Fruit fly (Drosophila melanogaster) whole organism, embryonic: ENCODE results near the gene CG32206.
A peak's percentile ranks its signal among the peaks of the same experiment; 100 is the strongest.

Source experiments
- Aef1 ChIP-seq: fragments of 200-800 bp; sonication (Bioruptor generic); IDR thresholded peaks from 3 replicates; pipeline ENCODE4 v1.3.6; 2022; ENCODE audit warnings: missing biosample characterization, missing genetic modification characterization
- BEAF-32 ChIP-seq: fragments of 200-800 bp; sonication (Bioruptor generic); optimal IDR thresholded peaks from 3 replicates; lab custom pipeline; 2017; ENCODE audit warnings: missing biosample characterization, missing genetic modification characterization, mild to moderate bottlenecking, moderate library complexity, missing genetic modification reagents
- CG10147 ChIP-seq: fragments of 200-800 bp; sonication (Bioruptor generic); optimal IDR thresholded peaks from 2 replicates; lab custom pipeline; 2019; ENCODE audit warnings: missing biosample characterization, mild to moderate bottlenecking, missing genetic modification characterization, moderate library complexity
- CG10209 ChIP-seq: fragments of 200-800 bp; sonication (Bioruptor generic); optimal IDR thresholded peaks from 3 replicates; lab custom pipeline; 2017; ENCODE audit warnings: missing biosample characterization, mild to moderate bottlenecking, missing genetic modification characterization, missing genetic modification reagents
- CG10321 ChIP-seq: fragments of 200-800 bp; sonication (Bioruptor generic); IDR thresholded peaks from 2 replicates; pipeline ENCODE4 v1.3.6; 2022; ENCODE audit warnings: missing biosample characterization, missing genetic modification characterization
- CG10979 ChIP-seq: fragments of 200-800 bp; sonication (Bioruptor generic); optimal IDR thresholded peaks from 2 replicates; lab custom pipeline; 2018; ENCODE audit warnings: missing biosample characterization, mild to moderate bottlenecking, missing genetic modification characterization, moderate library complexity
- CG11504 ChIP-seq: fragments of 200-800 bp; sonication (Bioruptor generic); optimal IDR thresholded peaks from 3 replicates; lab custom pipeline; 2019; ENCODE audit warnings: missing biosample characterization, mild to moderate bottlenecking, missing genetic modification characterization, moderate library complexity
- CG11695 ChIP-seq: fragments of 200-800 bp; sonication (Bioruptor generic); IDR thresholded peaks from 3 replicates; pipeline ENCODE4 v1.3.6; 2022; ENCODE audit warnings: missing biosample characterization, missing genetic modification characterization
- CG12299 ChIP-seq: fragments of 200-800 bp; sonication (Bioruptor generic); optimal IDR thresholded peaks from 2 replicates; lab custom pipeline; 2018; ENCODE audit warnings: missing biosample characterization, mild to moderate bottlenecking, missing genetic modification characterization
- CG13287 ChIP-seq: fragments of 200-800 bp; sonication (Bioruptor generic); IDR thresholded peaks from 2 replicates; pipeline ENCODE4 v1.3.6; 2022; ENCODE audit warnings: missing biosample characterization, missing genetic modification characterization; ENCODE audit not compliant: partially characterized antibody
- CG14710 ChIP-seq: fragments of 200-800 bp; sonication (Bioruptor generic); optimal IDR thresholded peaks from 3 replicates; lab custom pipeline; 2019; ENCODE audit warnings: missing biosample characterization, mild to moderate bottlenecking, missing genetic modification characterization, moderate library complexity
- CG1647 ChIP-seq: fragments of 200-800 bp; sonication (Bioruptor generic); optimal IDR thresholded peaks from 3 replicates; lab custom pipeline; 2016; ENCODE audit warnings: missing biosample characterization, missing genetic modification characterization
- CG18599 ChIP-seq: fragments of 200-800 bp; sonication (Bioruptor generic); optimal IDR thresholded peaks from 3 replicates; lab custom pipeline; 2017; ENCODE audit warnings: missing biosample characterization, missing genetic modification characterization, mild to moderate bottlenecking, moderate library complexity, missing genetic modification reagents
- CG2116 ChIP-seq: fragments of 200-800 bp; sonication (Bioruptor generic); optimal IDR thresholded peaks from 3 replicates; lab custom pipeline; 2018; ENCODE audit warnings: missing biosample characterization, mild to moderate bottlenecking, missing genetic modification characterization
- CG2875 ChIP-seq: fragments of 200-800 bp; sonication (Bioruptor generic); optimal IDR thresholded peaks from 2 replicates; lab custom pipeline; 2017; ENCODE audit warnings: missing biosample characterization, mild to moderate bottlenecking, missing genetic modification characterization, missing genetic modification reagents
- CG3065 ChIP-seq: fragments of 200-800 bp; sonication (Bioruptor generic); optimal IDR thresholded peaks from 2 replicates; lab custom pipeline; 2016; ENCODE audit warnings: missing biosample characterization, missing genetic modification characterization
- CG3847 ChIP-seq: fragments of 200-800 bp; sonication (Bioruptor generic); IDR thresholded peaks from 2 replicates; pipeline ENCODE4 v1.3.6; 2022; ENCODE audit warnings: missing biosample characterization, missing genetic modification characterization
- CG4617 ChIP-seq: fragments of 200-800 bp; sonication (Bioruptor generic); optimal IDR thresholded peaks from 3 replicates; lab custom pipeline; 2016; ENCODE audit warnings: missing biosample characterization, missing genetic modification characterization, borderline replicate concordance
- CG7928 ChIP-seq: fragments of 200-800 bp; sonication (Bioruptor generic); optimal IDR thresholded peaks from 2 replicates; lab custom pipeline; 2017; ENCODE audit warnings: missing biosample characterization, mild to moderate bottlenecking, missing genetic modification characterization
- CG8281 ChIP-seq: fragments of 200-800 bp; sonication (Bioruptor generic); optimal IDR thresholded peaks from 2 replicates; lab custom pipeline; 2018; ENCODE audit warnings: missing biosample characterization, mild to moderate bottlenecking, missing genetic modification characterization, moderate library complexity
- CrebB ChIP-seq: fragments of 200-800 bp; sonication (Bioruptor generic); optimal IDR thresholded peaks from 3 replicates; lab custom pipeline; 2018; ENCODE audit warnings: missing biosample characterization, mild to moderate bottlenecking, missing genetic modification characterization
- Dbx ChIP-seq: fragments of 200-800 bp; sonication (Bioruptor generic); IDR thresholded peaks from 3 replicates; pipeline ENCODE4 v1.3.6; 2022; ENCODE audit warnings: missing biosample characterization, missing genetic modification characterization
- Ets97D ChIP-seq: fragments of 200-800 bp; sonication (Bioruptor generic); optimal IDR thresholded peaks from 3 replicates; lab custom pipeline; 2016; ENCODE audit warnings: missing biosample characterization, missing genetic modification characterization
- Hand ChIP-seq: fragments of 200-800 bp; sonication (Bioruptor generic); optimal IDR thresholded peaks from 2 replicates; lab custom pipeline; 2017; ENCODE audit warnings: mild to moderate bottlenecking, missing biosample characterization, missing genetic modification reagents, missing genetic modification characterization
- HmgZ ChIP-seq: fragments of 200-800 bp; sonication (Bioruptor generic); optimal IDR thresholded peaks from 2 replicates; lab custom pipeline; 2018; ENCODE audit warnings: missing biosample characterization, mild to moderate bottlenecking, missing genetic modification characterization
- Hsf ChIP-seq: fragments of 200-800 bp; sonication (Bioruptor generic); optimal IDR thresholded peaks from 3 replicates; lab custom pipeline; 2016; ENCODE audit warnings: missing biosample characterization, missing genetic modification characterization
- MBD-R2 ChIP-seq: fragments of 200-800 bp; sonication (Bioruptor generic); IDR thresholded peaks from 2 replicates; pipeline ENCODE4 v1.3.6; 2022; ENCODE audit warnings: missing biosample characterization, missing genetic modification characterization
- Myb ChIP-seq: fragments of 200-800 bp; sonication (Bioruptor generic); optimal IDR thresholded peaks from 2 replicates; lab custom pipeline; 2016; ENCODE audit warnings: missing biosample characterization, missing genetic modification characterization
- Sry-δ ChIP-seq: fragments of 200-800 bp; sonication (Bioruptor generic); optimal IDR thresholded peaks from 2 replicates; lab custom pipeline; 2016; ENCODE audit warnings: missing biosample characterization, missing genetic modification characterization
- Xrp1 ChIP-seq: fragments of 200-800 bp; sonication (Bioruptor generic); IDR thresholded peaks from 2 replicates; pipeline ENCODE4 v1.3.6; 2022; ENCODE audit warnings: missing biosample characterization, missing genetic modification characterization
- az2 ChIP-seq: fragments of 200-800 bp; sonication (Bioruptor generic); optimal IDR thresholded peaks from 3 replicates; lab custom pipeline; 2016; ENCODE audit warnings: missing biosample characterization, missing genetic modification characterization
- ci ChIP-seq: fragments of 200-800 bp; sonication (Bioruptor generic); IDR thresholded peaks from 3 replicates; pipeline ENCODE4 v1.3.6; 2022; ENCODE audit warnings: missing biosample characterization, missing genetic modification characterization
- fd64A ChIP-seq: fragments of 200-800 bp; sonication (Bioruptor generic); optimal IDR thresholded peaks from 3 replicates; lab custom pipeline; 2018; ENCODE audit warnings: missing biosample characterization, mild to moderate bottlenecking, missing genetic modification characterization
- gfzf ChIP-seq: fragments of 200-800 bp; sonication (Bioruptor generic); optimal IDR thresholded peaks from 2 replicates; lab custom pipeline; 2016; ENCODE audit warnings: missing biosample characterization, mild to moderate bottlenecking, missing genetic modification characterization, moderate library complexity
- gsb ChIP-seq: fragments of 200-800 bp; sonication (Bioruptor generic); IDR thresholded peaks from 2 replicates; pipeline ENCODE4 v1.3.6; 2022; ENCODE audit warnings: missing biosample characterization, missing genetic modification characterization
- lmd ChIP-seq: fragments of 200-800 bp; sonication (Bioruptor generic); IDR thresholded peaks from 2 replicates; pipeline ENCODE4 v1.3.6; 2022; ENCODE audit warnings: missing biosample characterization, missing genetic modification characterization
- lov ChIP-seq, 2 experiments: fragments of 200-800 bp in 1 of 2; fragments of >200 bp in 1 of 2; sonication (Bioruptor generic) in 1 of 2; IDR thresholded peaks in 1 of 2; optimal IDR thresholded peaks in 1 of 2; 2 replicates in 1 of 2; 3 replicates in 1 of 2; pipeline versions ENCODE4 v1.3.6 to Lab custom; 2017 to 2022; ENCODE audit warnings: missing biosample characterization in 1 of 2, missing genetic modification characterization in 1 of 2
- odd ChIP-seq: fragments of 200-800 bp; sonication (Bioruptor generic); optimal IDR thresholded peaks from 2 replicates; lab custom pipeline; 2017; ENCODE audit warnings: missing biosample characterization, mild to moderate bottlenecking, missing genetic modification characterization
- pita ChIP-seq: fragments of 200-800 bp; sonication (Bioruptor generic); optimal IDR thresholded peaks from 2 replicates; lab custom pipeline; 2017; ENCODE audit warnings: missing biosample characterization, mild to moderate bottlenecking, missing genetic modification characterization
- pnt ChIP-seq: fragments of 200-800 bp; sonication (Bioruptor generic); optimal IDR thresholded peaks from 3 replicates; lab custom pipeline; 2016; ENCODE audit warnings: missing biosample characterization, missing genetic modification characterization
- rib ChIP-seq: fragments of 200-800 bp; sonication (Bioruptor generic); IDR thresholded peaks from 2 replicates; pipeline ENCODE4 v1.3.6; 2022; ENCODE audit warnings: missing biosample characterization, missing genetic modification characterization
- scrt ChIP-seq: fragments of 200-800 bp; sonication (Bioruptor generic); optimal IDR thresholded peaks from 2 replicates; lab custom pipeline; 2018; ENCODE audit warnings: missing biosample characterization, mild to moderate bottlenecking, missing genetic modification characterization, moderate library complexity
- sens-2 ChIP-seq: fragments of 200-800 bp; sonication (Bioruptor generic); IDR thresholded peaks from 2 replicates; pipeline ENCODE4 v1.3.6; 2022; ENCODE audit warnings: missing biosample characterization, missing genetic modification characterization
- sob ChIP-seq: fragments of 200-800 bp; sonication (Bioruptor generic); IDR thresholded peaks from 2 replicates; pipeline ENCODE4 v1.3.6; 2022; ENCODE audit warnings: missing biosample characterization, missing genetic modification characterization
- sqz ChIP-seq: fragments of 200-800 bp; sonication (Bioruptor generic); optimal IDR thresholded peaks from 3 replicates; lab custom pipeline; 2018; ENCODE audit warnings: missing biosample characterization, mild to moderate bottlenecking, missing genetic modification characterization
- wdn ChIP-seq: fragments of 200-800 bp; sonication (Bioruptor generic); IDR thresholded peaks from 2 replicates; pipeline ENCODE4 v1.3.6; 2022; ENCODE audit warnings: missing biosample characterization, missing genetic modification characterization

The CG32206 gene

DNA sequence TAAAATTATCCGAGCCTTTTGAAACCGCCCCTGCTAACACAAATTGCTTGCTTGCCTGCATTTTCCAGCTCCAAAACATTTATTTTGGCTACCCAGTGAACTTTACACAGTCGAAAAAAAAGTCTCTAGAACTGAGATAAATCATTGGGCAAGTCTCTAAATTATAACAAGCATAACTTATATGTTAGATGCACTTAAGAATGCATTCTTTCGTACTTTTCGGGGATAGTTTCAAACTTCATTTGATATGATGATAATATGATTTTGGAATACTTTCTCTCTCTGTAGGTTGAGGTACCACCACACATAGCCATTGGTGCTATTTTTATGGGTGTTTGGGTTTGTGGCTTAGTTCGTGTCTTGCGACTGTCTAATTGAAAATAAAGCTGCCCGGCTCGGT is 97.8 kb downstream of the CG32206 start (continued):
- TF ChIP-seq CG10321 (GFP tag; lab: Robert Waterston, UW) = no peak
- peak; percentile 28; the same call in 1 of the 2 replicates for TF ChIP-seq lmd
- no peak for TF ChIP-seq sob (GFP tag; lab: Robert Waterston, UW)
- no peak for TF ChIP-seq CG10979 (tag; lab: Kevin White, UChicago)
- TF ChIP-seq CG18599 (GFP tag; lab: Kevin White, UChicago) = no peak

DNA sequence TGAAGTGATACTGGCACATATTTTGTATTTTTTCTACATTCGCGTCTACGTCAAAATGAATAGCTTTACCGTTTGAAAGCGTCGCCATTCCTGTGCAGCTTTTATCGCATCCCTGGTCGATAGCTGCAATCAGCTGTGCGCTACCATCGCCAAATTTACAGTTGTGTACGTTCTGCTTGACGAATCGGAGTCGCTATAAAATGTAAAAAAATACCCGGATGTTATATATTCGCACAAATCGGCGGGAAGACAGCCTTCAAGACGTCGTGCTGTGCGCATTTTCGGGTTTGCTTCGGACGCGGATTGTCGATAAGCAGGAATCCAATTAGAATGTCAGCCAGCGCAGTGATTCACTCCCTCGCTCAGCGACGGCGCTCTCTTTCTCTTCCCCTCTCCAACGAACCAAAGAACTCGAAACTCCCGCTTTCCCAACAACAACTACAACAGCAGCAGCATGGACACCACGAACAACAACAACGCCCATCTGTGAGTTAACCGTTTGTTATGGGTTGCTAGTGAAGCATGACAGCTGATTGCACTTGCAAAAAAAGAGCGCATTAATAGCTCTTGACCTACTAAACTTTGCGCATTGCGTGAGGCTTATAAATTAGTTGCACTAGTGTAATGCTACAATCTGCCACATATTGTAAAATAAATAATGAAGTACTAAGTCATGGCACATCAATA is 118.0 kb downstream of the CG32206 start:
- TF ChIP-seq BEAF-32 (GFP tag; lab: Kevin White, UChicago) = peak; percentile 4
- no peak for TF ChIP-seq CG8281 (tag; lab: Kevin White, UChicago)
- peak; percentile 43; the same call in 1 of the 2 replicates for TF ChIP-seq sens-2 (GFP tag; lab: Robert Waterston, UW)
- TF ChIP-seq odd (GFP tag; lab: Kevin White, UChicago) = no peak
- no peak for TF ChIP-seq CG3065 (GFP tag; lab: Kevin White, UChicago)
- no peak for TF ChIP-seq sqz (GFP tag; lab: Kevin White, UChicago)
- peak; percentile 95 for TF ChIP-seq CG7928 (GFP tag; lab: Kevin White, UChicago)
- no peak for TF ChIP-seq HmgZ
- TF ChIP-seq CG4617 (GFP tag; lab: Kevin White, UChicago) = peak; percentile 20
- TF ChIP-seq Hsf (GFP tag; lab: Kevin White, UChicago) = peak; percentile 11
- no peak for TF ChIP-seq wdn
- TF ChIP-seq CG10147 (GFP tag; lab: Kevin White, UChicago) = peak; percentile 19
- TF ChIP-seq scrt = peak; percentile 17
- no peak for TF ChIP-seq lov (optimal IDR thresholded peaks at IDR 0.05; lab: Kevin White, UChicago)
- 0 out of 3 replicates have a peak, but pooled peaks have one; percentile 39 for TF ChIP-seq lov (GFP tag; IDR thresholded peaks at IDR 0.05; lab: Robert Waterston, UW)
- TF ChIP-seq gfzf (GFP tag; lab: Kevin White, UChicago) = peak; percentile 0
- TF ChIP-seq CG3847 (GFP tag; lab: Robert Waterston, UW) = peak; percentile 4; the same call in 1 of the 2 replicates
- no peak for TF ChIP-seq CG1647 (GFP tag; lab: Kevin White, UChicago)
- peak; percentile 57 for TF ChIP-seq CG2116
- no peak for TF ChIP-seq CrebB (tag; lab: Kevin White, UChicago)
- peak; percentile 18; the same call in 1 of the 2 replicates for TF ChIP-seq rib (GFP tag; lab: Robert Waterston, UW)
- peak; percentile 50 for TF ChIP-seq pita (GFP tag; lab: Kevin White, UChicago)
- TF ChIP-seq MBD-R2 = peak; percentile 54
- TF ChIP-seq CG14710 = peak; percentile 6
- TF ChIP-seq sob (GFP tag; lab: Robert Waterston, UW) = 0 out of 2 replicates have a peak, but pooled peaks have one; percentile 4
- TF ChIP-seq ci (GFP tag; lab: Robert Waterston, UW) = 0 out of 3 replicates have a peak, but pooled peaks have one; percentile 58
- no peak for TF ChIP-seq pnt (GFP tag; lab: Kevin White, UChicago)
- TF ChIP-seq az2 (GFP tag; lab: Kevin White, UChicago) = no peak
- TF ChIP-seq gsb (GFP tag; lab: Robert Waterston, UW) = no peak
- TF ChIP-seq CG11695 (GFP tag; lab: Robert Waterston, UW) = 0 out of 3 replicates have a peak, but pooled peaks have one; percentile 8
- peak; percentile 10 for TF ChIP-seq CG11504 (tag; lab: Kevin White, UChicago)
- TF ChIP-seq Aef1 (GFP tag; lab: Robert Waterston, UW) = peak; percentile 58; the same call in 2 of the 3 replicates
- TF ChIP-seq CG10209 = no peak
- TF ChIP-seq Xrp1 (GFP tag; lab: Robert Waterston, UW) = peak; percentile 1; the same call in 1 of the 2 replicates
- peak; percentile 55 for TF ChIP-seq CG12299 (tag; lab: Kevin White, UChicago)
- peak; percentile 40; the same call in 1 of the 2 replicates for TF ChIP-seq CG13287 (GFP tag; lab: Robert Waterston, UW)
- TF ChIP-seq fd64A (GFP tag; lab: Kevin White, UChicago) = no peak
- no peak for TF ChIP-seq CG18599 (GFP tag; lab: Kevin White, UChicago)
- TF ChIP-seq Ets97D = peak; percentile 78
- peak; percentile 38 for TF ChIP-seq Myb (GFP tag; lab: Kevin White, UChicago)
- no peak for TF ChIP-seq Dbx (GFP tag; lab: Robert Waterston, UW)
- TF ChIP-seq Sry-δ (GFP tag; lab: Kevin White, UChicago) = peak; percentile 88
- peak; percentile 1 for TF ChIP-seq CG2875
- peak; percentile 6 for TF ChIP-seq Hand
